Worm (Caenorhabditis elegans) whole organism, L3 larva: ENCODE measurements around the gene C16D9.9.

ENCODE experiments used
- ama-1 ChIP-seq: fragments of 150-350 bp; optimal IDR thresholded peaks from 2 replicates; lab custom pipeline; 2018
- ceh-16 ChIP-seq: sonication (generic microtip); optimal IDR thresholded peaks from 2 replicates; lab custom pipeline; 2017; ENCODE audit warnings: missing biosample characterization, missing genetic modification characterization
- eor-1 ChIP-seq, 2 experiments: fragments of 150-350 bp; optimal IDR thresholded peaks; 2 replicates each; lab custom pipeline; 2014 to 2018; ENCODE audit warnings: missing biosample characterization in 2 of 2, missing genetic modification characterization in 2 of 2
- jun-1 ChIP-seq: fragments of 150-350 bp; optimal IDR thresholded peaks from 2 replicates; lab custom pipeline; 2014; ENCODE audit warnings: missing biosample characterization, missing genetic modification reagents, missing genetic modification characterization
- nfya-1 ChIP-seq: sonication (generic microtip); optimal IDR thresholded peaks from 2 replicates; lab custom pipeline; 2017; ENCODE audit warnings: missing genetic modification characterization, mild to moderate bottlenecking, missing compliant biosample characterization, antibody characterized with exemption, moderate library complexity; ENCODE audit not compliant: insufficient read depth
- nhr-12 ChIP-seq: fragments of 150-350 bp; optimal IDR thresholded peaks from 2 replicates; lab custom pipeline; 2014; ENCODE audit warnings: missing biosample characterization, missing genetic modification characterization
- nhr-25 ChIP-seq: sonication (generic microtip); optimal IDR thresholded peaks from 2 replicates; lab custom pipeline; 2017; ENCODE audit warnings: missing biosample characterization, missing genetic modification characterization
- pqm-1 ChIP-seq: fragments of 150-350 bp; optimal IDR thresholded peaks from 2 replicates; lab custom pipeline; 2017; ENCODE audit warnings: missing biosample characterization, missing genetic modification characterization, inconsistent platforms
- snpc-4 ChIP-seq: fragments of 150-350 bp; optimal IDR thresholded peaks from 2 replicates; lab custom pipeline; 2014; ENCODE audit warnings: missing biosample characterization, missing genetic modification characterization
- ztf-11 ChIP-seq: fragments of 150-350 bp; optimal IDR thresholded peaks from 2 replicates; lab custom pipeline; 2014; ENCODE audit warnings: missing biosample characterization, missing genetic modification characterization

DNA sequence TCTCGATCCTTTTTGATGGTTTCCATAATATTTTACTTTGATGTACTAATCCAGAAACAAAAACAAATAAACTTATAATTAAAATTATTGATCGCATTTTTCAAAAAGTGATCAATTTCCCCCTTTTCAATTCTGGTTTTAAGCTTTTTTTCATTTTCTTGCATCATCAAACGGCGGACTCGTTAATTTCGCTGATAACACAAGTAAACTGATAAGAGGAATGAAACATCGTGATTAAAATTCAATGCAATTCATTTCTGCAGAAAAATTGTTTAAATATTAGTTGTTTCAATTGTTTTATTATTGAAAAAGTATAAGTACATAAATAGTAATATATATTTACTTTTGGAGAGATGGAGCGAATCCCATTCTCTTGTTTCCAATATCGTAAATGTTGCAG lies 3.2 kb downstream of the C16D9.9 start:
- TF ChIP-seq snpc-4 (no peak), nfya-1 (tag; lab: Kevin White, UChicago) (no peak), ceh-16 (tag; lab: Kevin White, UChicago) (no peak), nhr-12 (tag; lab: Kevin White, UChicago) (no peak), jun-1 (tag; lab: Kevin White, UChicago) (peak; percentile 43), ama-1 (lab: Kevin White, UChicago) (no peak), eor-1 (tag; optimal IDR thresholded peaks at IDR 0.05; lab: Kevin White, UChicago) (no peak), pqm-1 (peak; percentile 91), ztf-11 (tag; lab: Kevin White, UChicago) (no peak), nhr-25 (no peak)
